Fruit fly (Drosophila melanogaster) whole organism, wandering third instar larva: ENCODE data around the gene spi.
A peak's percentile ranks its signal among the peaks of the same experiment; 100 is the strongest.

ENCODE experiments used
- Abd-B ChIP-seq: fragments of >200 bp; optimal IDR thresholded peaks from 2 replicates; lab custom pipeline; 2017; ENCODE audit warnings: missing biosample characterization, missing genetic modification characterization
- CG32264 ChIP-seq: fragments of 200-800 bp; sonication (Bioruptor generic); optimal IDR thresholded peaks from 2 replicates; lab custom pipeline; 2016; ENCODE audit warnings: missing biosample characterization, missing genetic modification characterization
- CG9705 ChIP-seq: fragments of 200-800 bp; sonication (Bioruptor generic); optimal IDR thresholded peaks from 2 replicates; lab custom pipeline; 2018; ENCODE audit warnings: missing biosample characterization, mild to moderate bottlenecking, missing genetic modification characterization
- CrebA ChIP-seq: fragments of 200-800 bp; sonication (Bioruptor generic); optimal IDR thresholded peaks from 2 replicates; lab custom pipeline; 2016; ENCODE audit warnings: missing biosample characterization, mild to moderate bottlenecking, missing genetic modification characterization, borderline replicate concordance
- Dfd ChIP-seq: fragments of >200 bp; optimal IDR thresholded peaks from 2 replicates; lab custom pipeline; 2017; ENCODE audit warnings: missing biosample characterization, missing genetic modification characterization
- Dif ChIP-seq: fragments of 200-275, 200-300 bp; sonication (Bioruptor generic); optimal IDR thresholded peaks from 2 replicates; lab custom pipeline; 2018; ENCODE audit warnings: missing biosample characterization, missing genetic modification characterization; ENCODE audit not compliant: partially characterized antibody
- GATAd ChIP-seq: sonication (Bioruptor generic); optimal IDR thresholded peaks from 2 replicates; lab custom pipeline; 2016; ENCODE audit warnings: missing biosample characterization, missing genetic modification characterization
- HLH106 ChIP-seq: fragments of 200-800 bp; optimal IDR thresholded peaks from 3 replicates; lab custom pipeline; 2019; ENCODE audit warnings: missing biosample characterization, mild to moderate bottlenecking, missing genetic modification characterization, moderate library complexity
- Hnf4 ChIP-seq: fragments of 200-800 bp; sonication (Bioruptor generic); optimal IDR thresholded peaks from 2 replicates; lab custom pipeline; 2016; ENCODE audit warnings: missing biosample characterization, mild to moderate bottlenecking, missing genetic modification characterization
- Hr78 ChIP-seq: fragments of >200 bp; optimal IDR thresholded peaks from 2 replicates; lab custom pipeline; 2017; ENCODE audit warnings: missing biosample characterization, missing genetic modification characterization
- Hr83 ChIP-seq: fragments of 200-300 bp; sonication (Bioruptor generic); optimal IDR thresholded peaks from 2 replicates; lab custom pipeline; 2016; ENCODE audit warnings: missing biosample characterization, mild to moderate bottlenecking, missing genetic modification characterization, moderate library complexity; ENCODE audit not compliant: poor library complexity, severe bottlenecking
- Jra ChIP-seq: sonication (Bioruptor generic); optimal IDR thresholded peaks from 2 replicates; lab custom pipeline; 2016; ENCODE audit warnings: missing biosample characterization, missing genetic modification characterization
- Mio ChIP-seq: sonication (Bioruptor generic); optimal IDR thresholded peaks from 2 replicates; lab custom pipeline; 2016; ENCODE audit warnings: missing biosample characterization, missing genetic modification characterization
- Myc ChIP-seq: fragments of >200 bp; optimal IDR thresholded peaks from 2 replicates; lab custom pipeline; 2017
- N ChIP-seq: fragments of >200 bp; optimal IDR thresholded peaks from 2 replicates; lab custom pipeline; 2018; ENCODE audit warnings: missing biosample characterization, missing external identifiers, missing genetic modification characterization
- OdsH ChIP-seq: fragments of 200-800 bp; sonication (Bioruptor generic); optimal IDR thresholded peaks from 2 replicates; lab custom pipeline; 2016; ENCODE audit warnings: missing biosample characterization, mild to moderate bottlenecking, missing genetic modification characterization
- Rel ChIP-seq, 2 experiments: fragments of 200-800 bp; sonication (Bioruptor generic) in 1 of 2; optimal IDR thresholded peaks; 2 replicates in 1 of 2; 3 replicates in 1 of 2; lab custom pipeline; 2016 to 2019; ENCODE audit warnings: mild to moderate bottlenecking in 2 of 2, missing biosample characterization in 2 of 2, missing genetic modification characterization in 2 of 2, moderate library complexity in 1 of 2
- Sp1 ChIP-seq: fragments of 200-800 bp; sonication (Bioruptor generic); optimal IDR thresholded peaks from 3 replicates; lab custom pipeline; 2019; ENCODE audit warnings: missing biosample characterization, mild to moderate bottlenecking, missing genetic modification characterization, moderate library complexity
- Vsx2 ChIP-seq: fragments of 200-300, 225-300 bp; sonication (Bioruptor generic); optimal IDR thresholded peaks from 2 replicates; lab custom pipeline; 2018; ENCODE audit warnings: missing biosample characterization, missing genetic modification characterization; ENCODE audit not compliant: partially characterized antibody
- br ChIP-seq: fragments of 200-800 bp; sonication (Bioruptor generic); optimal IDR thresholded peaks from 2 replicates; lab custom pipeline; 2016; ENCODE audit warnings: missing biosample characterization, missing genetic modification characterization
- brk ChIP-seq: fragments of 200-800 bp; sonication (Bioruptor generic); optimal IDR thresholded peaks from 2 replicates; lab custom pipeline; 2016; ENCODE audit warnings: missing biosample characterization, mild to moderate bottlenecking, missing genetic modification characterization
- dl ChIP-seq, 2 experiments: fragments of 175-275, 200-275 bp in 1 of 2; fragments of 200-275 bp in 1 of 2; sonication (Bioruptor generic); optimal IDR thresholded peaks; lab custom pipeline; 2018; ENCODE audit warnings: mild to moderate bottlenecking in 2 of 2, missing biosample characterization in 2 of 2, missing genetic modification characterization in 2 of 2, moderate library complexity in 2 of 2; ENCODE audit not compliant: partially characterized antibody in 2 of 2, insufficient read depth in 1 of 2
- dmrt93B ChIP-seq: fragments of 200-800 bp; sonication (Bioruptor generic); optimal IDR thresholded peaks from 2 replicates; lab custom pipeline; 2018; ENCODE audit warnings: missing biosample characterization, mild to moderate bottlenecking, missing genetic modification characterization
- dsf ChIP-seq: sonication (Bioruptor generic); optimal IDR thresholded peaks from 2 replicates; lab custom pipeline; 2016; ENCODE audit warnings: missing biosample characterization, missing genetic modification characterization, borderline replicate concordance
- ey ChIP-seq: fragments of 200-800 bp; sonication (Bioruptor generic); optimal IDR thresholded peaks from 2 replicates; lab custom pipeline; 2016; ENCODE audit warnings: missing biosample characterization, missing genetic modification characterization
- foxo ChIP-seq, 2 experiments: fragments of 200-800 bp; sonication (Bioruptor generic); optimal IDR thresholded peaks; 2 replicates in 1 of 2; 3 replicates in 1 of 2; lab custom pipeline; 2016 to 2017; ENCODE audit warnings: missing biosample characterization in 2 of 2, missing genetic modification characterization in 2 of 2
- fru ChIP-seq: fragments of 200-800 bp; sonication (Bioruptor generic); optimal IDR thresholded peaks from 3 replicates; lab custom pipeline; 2016; ENCODE audit warnings: missing biosample characterization, mild to moderate bottlenecking, missing genetic modification characterization
- h ChIP-seq: fragments of 200-800 bp; sonication (Bioruptor generic); optimal IDR thresholded peaks from 3 replicates; lab custom pipeline; 2016; ENCODE audit warnings: missing biosample characterization, mild to moderate bottlenecking, missing genetic modification characterization
- jim ChIP-seq: fragments of 175-275, 200-325 bp; sonication (Bioruptor generic); optimal IDR thresholded peaks from 2 replicates; lab custom pipeline; 2016; ENCODE audit warnings: missing biosample characterization, mild to moderate bottlenecking, missing genetic modification characterization
- lola ChIP-seq: fragments of >200 bp; optimal IDR thresholded peaks from 2 replicates; lab custom pipeline; 2017; ENCODE audit warnings: missing biosample characterization, missing genetic modification characterization
- pan ChIP-seq: fragments of >200 bp; optimal IDR thresholded peaks from 2 replicates; lab custom pipeline; 2017
- psq ChIP-seq: fragments of 200-800 bp; sonication (Bioruptor generic); optimal IDR thresholded peaks from 3 replicates; lab custom pipeline; 2017; ENCODE audit warnings: missing biosample characterization, mild to moderate bottlenecking, missing genetic modification characterization, moderate library complexity
- rgr ChIP-seq: fragments of 200-800 bp; sonication (Bioruptor generic); optimal IDR thresholded peaks from 3 replicates; lab custom pipeline; 2016; ENCODE audit warnings: missing biosample characterization, mild to moderate bottlenecking, missing genetic modification characterization
- sage ChIP-seq: fragments of 200-800 bp; sonication (Bioruptor generic); optimal IDR thresholded peaks from 2 replicates; lab custom pipeline; 2016; ENCODE audit warnings: missing biosample characterization, mild to moderate bottlenecking, missing genetic modification characterization
- sv ChIP-seq: fragments of 200-800 bp; sonication (Bioruptor generic); optimal IDR thresholded peaks from 3 replicates; lab custom pipeline; 2016; ENCODE audit warnings: missing biosample characterization, missing genetic modification characterization
- tai ChIP-seq: sonication (Bioruptor generic); optimal IDR thresholded peaks from 2 replicates; lab custom pipeline; 2016; ENCODE audit warnings: missing biosample characterization, missing genetic modification characterization
- usp ChIP-seq: fragments of >200 bp; optimal IDR thresholded peaks from 2 replicates; lab custom pipeline; 2017; ENCODE audit warnings: missing biosample characterization, missing genetic modification characterization
- woc ChIP-seq: sonication (Bioruptor generic); optimal IDR thresholded peaks from 2 replicates; lab custom pipeline; 2016; ENCODE audit warnings: missing biosample characterization, mild to moderate bottlenecking, missing genetic modification characterization

The spi gene

dm6 chr2L:19583926-19584392, 6.8 kb upstream of the spi start, which contains the start of the genes PCNA2 and CG10366:
Gene PCNA2, minus strand, starts transcription at chr2L:19583990.
Gene CG10366, plus strand, starts transcription at chr2L:19584235.
- TF ChIP-seq Dif (GFP tag; lab: Kevin White, UChicago) (no peak), sage (GFP tag; lab: Kevin White, UChicago) (no peak), Sp1 (GFP tag; lab: Kevin White, UChicago) (peak; percentile 66), usp (no peak), rgr (GFP tag; lab: Kevin White, UChicago) (peak; percentile 78), GATAd (GFP tag; lab: Kevin White, UChicago) (no peak), foxo (GFP tag; optimal IDR thresholded peaks at IDR 0.05; lab: Kevin White, UChicago) (peak in 1 of 2 experiments; percentile 84), dsf (GFP tag; lab: Kevin White, UChicago) (no peak), OdsH (peak; percentile 69), Rel (GFP tag; optimal IDR thresholded peaks at IDR 0.05; lab: Kevin White, UChicago) (no peak), Rel (tag; optimal IDR thresholded peaks at IDR 0.05; lab: Kevin White, UChicago) (peak; percentile 73), Vsx2 (GFP tag; lab: Kevin White, UChicago) (no peak), brk (no peak), pan (lab: Kevin White, UChicago) (no peak), tai (GFP tag; lab: Kevin White, UChicago) (no peak), Myc (lab: Kevin White, UChicago) (peak; percentile 63), CrebA (no peak), Hnf4 (GFP tag; lab: Kevin White, UChicago) (no peak), HLH106 (tag; lab: Kevin White, UChicago) (peak; percentile 79), woc (GFP tag; lab: Kevin White, UChicago) (peak; percentile 13), Mio (GFP tag; lab: Kevin White, UChicago) (no peak), CG9705 (GFP tag; lab: Kevin White, UChicago) (peak; percentile 72), dmrt93B (no peak), N (GFP tag; lab: Kevin White, UChicago) (no peak), jim (GFP tag; lab: Kevin White, UChicago) (peak; percentile 35), fru (GFP tag; lab: Kevin White, UChicago) (peak; percentile 64), CG32264 (GFP tag; lab: Kevin White, UChicago) (no peak), Dfd (GFP tag; lab: Kevin White, UChicago) (no peak), Jra (GFP tag; lab: Kevin White, UChicago) (peak; percentile 49), Abd-B (GFP tag; lab: Kevin White, UChicago) (no peak), psq (GFP tag; lab: Kevin White, UChicago) (peak; percentile 47), dl (GFP tag; optimal IDR thresholded peaks at IDR 0.05; lab: Kevin White, UChicago; ENCODE audit: insufficient read depth in 1 of 2, partially characterized antibody in 2 of 2) (no peak), h (GFP tag; lab: Kevin White, UChicago) (peak; percentile 76), Hr83 (GFP tag; lab: Kevin White, UChicago) (no peak), ey (GFP tag; lab: Kevin White, UChicago) (peak; percentile 80), Hr78 (GFP tag; lab: Kevin White, UChicago) (no peak), lola (GFP tag; lab: Kevin White, UChicago) (no peak), sv (GFP tag; lab: Kevin White, UChicago) (peak; percentile 46), br (GFP tag; lab: Kevin White, UChicago) (peak; percentile 68)

DNA sequence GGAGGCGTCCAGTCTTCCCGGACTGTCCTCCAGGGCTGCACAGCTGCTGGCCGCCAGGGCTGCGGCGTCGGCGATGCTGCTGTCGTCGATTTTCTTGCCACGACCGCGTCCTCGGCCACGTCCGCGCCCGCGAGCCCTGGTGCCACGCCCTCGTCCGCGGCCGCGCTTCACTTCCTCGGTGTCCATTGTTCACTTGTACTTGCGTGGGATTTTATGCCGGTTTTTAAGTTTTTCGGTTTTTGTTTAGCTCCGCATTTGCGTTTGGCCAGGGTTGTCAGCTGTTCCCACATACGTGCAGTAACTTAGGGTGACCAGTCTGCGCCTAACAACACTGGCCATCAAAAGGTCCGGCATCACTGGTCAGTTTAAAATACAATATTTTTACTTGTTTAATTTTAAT, 5.1 kb upstream of the spi start, which contains the start of gene Hakai:
Gene Hakai (minus strand): TSS at position 290 of the 400 bp plus-strand sequence.
- no peak for TF ChIP-seq lola (GFP tag; lab: Kevin White, UChicago)
- TF ChIP-seq br (GFP tag; lab: Kevin White, UChicago), result peak; percentile 16
- TF ChIP-seq h (GFP tag; lab: Kevin White, UChicago), result peak; percentile 60
- TF ChIP-seq Hr83 (GFP tag; lab: Kevin White, UChicago), result peak; percentile 86
- TF ChIP-seq Jra (GFP tag; lab: Kevin White, UChicago), result peak; percentile 21
- peak; percentile 38 for TF ChIP-seq fru (GFP tag; lab: Kevin White, UChicago)
- TF ChIP-seq CG9705 (GFP tag; lab: Kevin White, UChicago), result peak; percentile 34
- no peak for TF ChIP-seq GATAd (GFP tag; lab: Kevin White, UChicago)
- TF ChIP-seq foxo (GFP tag; optimal IDR thresholded peaks at IDR 0.05; lab: Kevin White, UChicago), result peak in 1 of 2 experiments; percentile 72
- TF ChIP-seq sage (GFP tag; lab: Kevin White, UChicago), result no peak
- TF ChIP-seq rgr (GFP tag; lab: Kevin White, UChicago), result peak; percentile 61
- no peak for TF ChIP-seq N (GFP tag; lab: Kevin White, UChicago)
- TF ChIP-seq Sp1 (GFP tag; lab: Kevin White, UChicago), result peak; percentile 40
- TF ChIP-seq jim (GFP tag; lab: Kevin White, UChicago), result peak; percentile 18
- peak; percentile 55 for TF ChIP-seq sv (GFP tag; lab: Kevin White, UChicago)
- peak; percentile 34 for TF ChIP-seq psq (GFP tag; lab: Kevin White, UChicago)
- TF ChIP-seq ey (GFP tag; lab: Kevin White, UChicago), result peak; percentile 46
- TF ChIP-seq HLH106 (tag; lab: Kevin White, UChicago), result peak; percentile 48
- TF ChIP-seq dl (GFP tag; optimal IDR thresholded peaks at IDR 0.05; lab: Kevin White, UChicago; ENCODE audit: insufficient read depth in 1 of 2, partially characterized antibody in 2 of 2), result no peak
- no peak for TF ChIP-seq Rel (GFP tag; optimal IDR thresholded peaks at IDR 0.05; lab: Kevin White, UChicago)
- peak; percentile 98 for TF ChIP-seq Rel (tag; optimal IDR thresholded peaks at IDR 0.05; lab: Kevin White, UChicago)
